Fruit fly (Drosophila melanogaster) whole organism, embryonic: ENCODE data around the gene CG8568.

Experiments used
- B-H2 ChIP-seq: fragments of 200-800 bp; sonication (Bioruptor generic); optimal IDR thresholded peaks from 2 replicates; lab custom pipeline; 2018; ENCODE audit warnings: missing biosample characterization, mild to moderate bottlenecking, missing genetic modification characterization
- CG2875 ChIP-seq: fragments of 200-800 bp; sonication (Bioruptor generic); optimal IDR thresholded peaks from 2 replicates; lab custom pipeline; 2017; ENCODE audit warnings: missing biosample characterization, mild to moderate bottlenecking, missing genetic modification characterization, missing genetic modification reagents
- CG6254 ChIP-seq: fragments of 200-800 bp; sonication (Bioruptor generic); optimal IDR thresholded peaks from 3 replicates; lab custom pipeline; 2017; ENCODE audit warnings: mild to moderate bottlenecking, missing biosample characterization, missing genetic modification reagents, missing genetic modification characterization
- ERR ChIP-seq: fragments of 200-800 bp; sonication (Bioruptor generic); optimal IDR thresholded peaks from 2 replicates; lab custom pipeline; 2016; ENCODE audit warnings: missing biosample characterization, missing genetic modification characterization
- kay ChIP-seq: fragments of 200-800 bp; sonication (Bioruptor generic); optimal IDR thresholded peaks from 2 replicates; lab custom pipeline; 2016; ENCODE audit warnings: missing biosample characterization, missing genetic modification characterization
- lilli ChIP-seq: fragments of 200-800 bp; sonication (Bioruptor generic); optimal IDR thresholded peaks from 3 replicates; lab custom pipeline; 2016; ENCODE audit warnings: missing biosample characterization, missing genetic modification characterization
- schlank ChIP-seq: fragments of 200-800 bp; sonication (Bioruptor generic); optimal IDR thresholded peaks from 2 replicates; lab custom pipeline; 2018; ENCODE audit warnings: missing biosample characterization, mild to moderate bottlenecking, missing genetic modification characterization
- stwl ChIP-seq: fragments of 200-800 bp; sonication (Bioruptor generic); optimal IDR thresholded peaks from 3 replicates; lab custom pipeline; 2018; ENCODE audit warnings: missing biosample characterization, mild to moderate bottlenecking, missing genetic modification characterization, moderate library complexity

dm6 chrX:17473879-17474278, 21.5 kb upstream of the CG8568 start:
- TF ChIP-seq B-H2 (GFP tag; lab: Kevin White, UChicago), result no peak
- no peak for TF ChIP-seq CG2875 (GFP tag; lab: Kevin White, UChicago)
- no peak for TF ChIP-seq lilli (GFP tag; lab: Kevin White, UChicago)
- no peak for TF ChIP-seq CG6254 (GFP tag; lab: Kevin White, UChicago)
- TF ChIP-seq kay (GFP tag; lab: Kevin White, UChicago), result no peak
- no peak for TF ChIP-seq stwl (tag; lab: Kevin White, UChicago)
- TF ChIP-seq schlank (tag; lab: Kevin White, UChicago), result no peak
- no peak for TF ChIP-seq ERR
